Worm (Caenorhabditis elegans): Measurements from ENCODE around the gene Y59E1A.4.

The Y59E1A.4 gene

DNA sequence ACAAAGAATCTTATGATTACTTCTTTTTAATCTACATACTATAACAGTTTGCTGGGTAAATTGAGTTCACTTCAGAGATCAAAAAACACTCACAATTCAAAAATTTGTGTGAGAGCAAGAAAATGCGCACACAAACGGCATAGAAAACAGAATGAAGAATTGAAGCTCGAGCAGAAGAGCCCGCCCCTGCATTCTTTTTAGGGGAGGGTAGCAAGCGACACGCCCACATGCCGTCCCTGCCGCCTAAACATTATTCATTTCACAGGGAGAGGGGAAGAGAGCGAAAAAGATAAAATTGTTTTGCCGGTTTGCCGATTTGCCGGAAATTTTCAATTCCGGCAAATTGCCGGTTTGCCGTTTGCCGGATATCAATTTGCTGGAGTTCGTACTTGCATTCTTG is 30.4 kb downstream of the Y59E1A.4 start (continued):
- TF ChIP-seq sptf-1 (tag; optimal IDR thresholded peaks at IDR 0.05) (no peak), zip-4 (GFP tag; optimal IDR thresholded peaks at IDR 0.05) (peak; percentile 72), nhr-90 (tag; optimal IDR thresholded peaks at IDR 0.05; ENCODE audit: poor library complexity) (peak; percentile 87), pax-3 (tag; optimal IDR thresholded peaks at IDR 0.05) (peak; percentile 80), grh-1 (GFP tag; IDR thresholded peaks at IDR 0.05) (peak; percentile 79), alr-1 (tag; optimal IDR thresholded peaks at IDR 0.05; ENCODE audit: borderline replicate concordance) (no peak), dpl-1 (GFP tag; optimal IDR thresholded peaks at IDR 0.05) (peak in 1 of 3 experiments; percentile 18), lin-14 (GFP tag; optimal IDR thresholded peaks at IDR 0.05) (peak; percentile 75), efl-1 (optimal IDR thresholded peaks at IDR 0.05) (peak; percentile 57 to 63), efl-1 (GFP tag; optimal IDR thresholded peaks at IDR 0.05 in 1 of 2) (peak in 1 of 2 experiments; percentile 96), hpl-2 (GFP tag; optimal IDR thresholded peaks at IDR 0.05) (peak; percentile 66), rnt-1 (tag; optimal IDR thresholded peaks at IDR 0.05) (peak; percentile 94), ceh-63 (GFP tag; optimal IDR thresholded peaks at IDR 0.05) (no peak), fkh-4 (tag; optimal IDR thresholded peaks at IDR 0.05; ENCODE audit: borderline replicate concordance) (peak; percentile 8), nhr-47 (tag; optimal IDR thresholded peaks at IDR 0.05) (peak; percentile 96), lin-15B (tag; optimal IDR thresholded peaks at IDR 0.05) (no peak), mep-1 (tag; optimal IDR thresholded peaks at IDR 0.05) (peak; percentile 54), unc-86 (tag; optimal IDR thresholded peaks at IDR 0.05) (peak; percentile 76), ets-5 (GFP tag; IDR thresholded peaks at IDR 0.05) (no peak), nhr-11 (tag; optimal IDR thresholded peaks at IDR 0.05) (peak; percentile 76), lin-35 (GFP tag; optimal IDR thresholded peaks at IDR 0.05) (peak; percentile 35 to 68), F16B12.6 (tag; optimal IDR thresholded peaks at IDR 0.05) (no peak), unc-62 (GFP tag; optimal IDR thresholded peaks at IDR 0.05) (no peak), lsy-2 (tag; optimal IDR thresholded peaks at IDR 0.05) (peak; percentile 38 to 67), snpc-4 (tag; optimal IDR thresholded peaks at IDR 0.05) (peak; percentile 14), hlh-4 (tag; optimal IDR thresholded peaks at IDR 0.05) (no peak), fkh-8 (tag; optimal IDR thresholded peaks at IDR 0.05) (peak; percentile 77), C04F5.9 (tag; optimal IDR thresholded peaks at IDR 0.05) (peak; percentile 23), C16A3.4 (tag; optimal IDR thresholded peaks at IDR 0.05) (peak; percentile 75), xbp-1 (tag; optimal IDR thresholded peaks at IDR 0.05) (peak; percentile 68), egl-27 (tag; optimal IDR thresholded peaks at IDR 0.05) (no peak), lir-3 (tag; optimal IDR thresholded peaks at IDR 0.05; ENCODE audit: poor library complexity) (no peak), nhr-84 (tag; optimal IDR thresholded peaks at IDR 0.05) (no peak), ceh-90 (tag; optimal IDR thresholded peaks at IDR 0.05) (no peak), aha-1 (tag; optimal IDR thresholded peaks at IDR 0.05) (no peak), jun-1 (tag; optimal IDR thresholded peaks at IDR 0.05) (peak; percentile 90), pag-3 (tag; optimal IDR thresholded peaks at IDR 0.05; ENCODE audit: borderline replicate concordance, insufficient read depth) (peak; percentile 28), tlp-1 (tag; optimal IDR thresholded peaks at IDR 0.05) (no peak), blmp-1 (tag; optimal IDR thresholded peaks at IDR 0.05) (no peak), pqm-1 (tag; optimal IDR thresholded peaks at IDR 0.05) (no peak), nhr-19 (GFP tag; conservative IDR thresholded peaks at IDR 0.05) (peak; percentile 90), efl-3 (GFP tag; optimal IDR thresholded peaks at IDR 0.05) (peak; percentile 58), mef-2 (tag; optimal IDR thresholded peaks at IDR 0.05) (no peak), sup-37 (GFP tag; optimal IDR thresholded peaks at IDR 0.05) (peak; percentile 44), aly-2 (tag; optimal IDR thresholded peaks at IDR 0.05) (peak; percentile 33), mdl-1 (tag; optimal IDR thresholded peaks at IDR 0.05) (peak in 1 of 2 experiments; percentile 30), hlh-17 (GFP tag; optimal IDR thresholded peaks at IDR 0.05; ENCODE audit: borderline replicate concordance) (no peak), nhr-76 (tag; optimal IDR thresholded peaks at IDR 0.05) (peak; percentile 12), unc-130 (tag; optimal IDR thresholded peaks at IDR 0.05) (no peak), ceh-8 (GFP tag; optimal IDR thresholded peaks at IDR 0.05) (peak; percentile 94), lin-39 (tag; optimal IDR thresholded peaks at IDR 0.05) (peak; percentile 59), ztf-11 (tag; optimal IDR thresholded peaks at IDR 0.05) (peak in 1 of 2 experiments; percentile 62)
